Worm (Caenorhabditis elegans): ENCODE results near the gene clec-24.

The clec-24 gene

ce11 chrV:16880679-16881078, 18.9 kb downstream of the clec-24 start, which contains the start of gene F09C6.14:
F09C6.14 (plus strand) TSS chrV:16880979.
- TF ChIP-seq ztf-29 (GFP tag; IDR thresholded peaks at IDR 0.05) (no peak), flt-1 (GFP tag; IDR thresholded peaks at IDR 0.05) (no peak), T22C8.4 (GFP tag; IDR thresholded peaks at IDR 0.05) (no peak)

- TF ChIP-seq ref-1 (GFP tag; conservative IDR thresholded peaks at IDR 0.05) (no peak), ztf-23 (GFP tag; IDR thresholded peaks at IDR 0.05) (no peak), T22C8.4 (GFP tag; IDR thresholded peaks at IDR 0.05) (no peak)
These were observed 20.6 kb downstream of the clec-24 start, which contains the start of the genes F09C6.11 and F09C6.12 for ce11 chrV:16882260-16882918. F09C6.11 (minus strand) TSS chrV:16882310. F09C6.12 (plus strand) TSS chrV:16882868.

- no peak for TF ChIP-seq flt-1 (GFP tag; IDR thresholded peaks at IDR 0.05)
- TF ChIP-seq klf-2 (GFP tag; conservative IDR thresholded peaks at IDR 0.05): no peak
- TF ChIP-seq med-1 (GFP tag; optimal IDR thresholded peaks at IDR 0.05; ENCODE audit: insufficient read depth): no peak
- TF ChIP-seq ztf-23 (GFP tag; IDR thresholded peaks at IDR 0.05): no peak
- TF ChIP-seq cog-1 (tag; optimal IDR thresholded peaks at IDR 0.05): no peak
These were observed 22.9 kb downstream of the clec-24 start, which contains the start of gene F09C6.13 for ce11 chrV:16884744-16885143. F09C6.13 (plus strand) TSS chrV:16885044.

- TF ChIP-seq T22C8.4 (GFP tag; IDR thresholded peaks at IDR 0.05) (no peak), ztf-29 (GFP tag; IDR thresholded peaks at IDR 0.05) (no peak), tab-1 (GFP tag; IDR thresholded peaks at IDR 0.05) (no peak), ref-1 (GFP tag; conservative IDR thresholded peaks at IDR 0.05) (no peak), flt-1 (GFP tag; IDR thresholded peaks at IDR 0.05) (no peak), med-1 (GFP tag; optimal IDR thresholded peaks at IDR 0.05; ENCODE audit: insufficient read depth) (no peak), ztf-23 (GFP tag; IDR thresholded peaks at IDR 0.05) (no peak), cog-1 (tag; optimal IDR thresholded peaks at IDR 0.05) (no peak), klf-2 (GFP tag; conservative IDR thresholded peaks at IDR 0.05) (no peak)
These were observed 27.0 kb downstream of the clec-24 start, which contains the start of the genes ifas-2 and fbxa-44 for ce11 chrV:16888788-16889325. ifas-2 (minus strand) TSS chrV:16888888. fbxa-44 (plus strand) TSS chrV:16889275.

ce11 chrV:16893440-16893839, 31.6 kb downstream of the clec-24 start, which contains the start of gene F09C6.15:
F09C6.15 (plus strand) TSS chrV:16893740.
- TF ChIP-seq cog-1 (tag; optimal IDR thresholded peaks at IDR 0.05) (no peak), T22C8.4 (GFP tag; IDR thresholded peaks at IDR 0.05) (no peak), ztf-29 (GFP tag; IDR thresholded peaks at IDR 0.05) (no peak), flt-1 (GFP tag; IDR thresholded peaks at IDR 0.05) (no peak), ztf-23 (GFP tag; IDR thresholded peaks at IDR 0.05) (no peak), klf-2 (GFP tag; conservative IDR thresholded peaks at IDR 0.05) (no peak), med-1 (GFP tag; optimal IDR thresholded peaks at IDR 0.05; ENCODE audit: insufficient read depth) (no peak), tab-1 (GFP tag; IDR thresholded peaks at IDR 0.05) (no peak), ref-1 (GFP tag; conservative IDR thresholded peaks at IDR 0.05) (no peak)

- TF ChIP-seq flt-1 (GFP tag; IDR thresholded peaks at IDR 0.05) (no peak), klf-2 (GFP tag; conservative IDR thresholded peaks at IDR 0.05) (no peak), T22C8.4 (GFP tag; IDR thresholded peaks at IDR 0.05) (no peak), ztf-29 (GFP tag; IDR thresholded peaks at IDR 0.05) (no peak), med-1 (GFP tag; optimal IDR thresholded peaks at IDR 0.05; ENCODE audit: insufficient read depth) (no peak), ref-1 (GFP tag; conservative IDR thresholded peaks at IDR 0.05) (no peak), tab-1 (GFP tag; IDR thresholded peaks at IDR 0.05) (no peak), cog-1 (tag; optimal IDR thresholded peaks at IDR 0.05) (no peak), ztf-23 (GFP tag; IDR thresholded peaks at IDR 0.05) (no peak)
These were observed 37.5 kb downstream of the clec-24 start, which contains the start of gene fbxa-45 for ce11 chrV:16899355-16899754. fbxa-45 (minus strand) TSS chrV:16899455.

- TF ChIP-seq flt-1 (GFP tag; IDR thresholded peaks at IDR 0.05) (no peak), T22C8.4 (GFP tag; IDR thresholded peaks at IDR 0.05) (no peak), ref-1 (GFP tag; conservative IDR thresholded peaks at IDR 0.05) (no peak), cog-1 (tag; optimal IDR thresholded peaks at IDR 0.05) (no peak), med-1 (GFP tag; optimal IDR thresholded peaks at IDR 0.05; ENCODE audit: insufficient read depth) (no peak), ztf-23 (GFP tag; IDR thresholded peaks at IDR 0.05) (no peak), tab-1 (GFP tag; IDR thresholded peaks at IDR 0.05) (no peak), klf-2 (GFP tag; conservative IDR thresholded peaks at IDR 0.05) (no peak), ztf-29 (GFP tag; IDR thresholded peaks at IDR 0.05) (no peak)
These were observed 40.9 kb downstream of the clec-24 start, which contains the start of gene srd-68 for ce11 chrV:16902726-16903125. srd-68 (minus strand) TSS chrV:16902826.

ce11 chrV:16904612-16905011, 42.8 kb downstream of the clec-24 start, which contains the start of gene nhr-262:
nhr-262 (plus strand) TSS chrV:16904912.
- TF ChIP-seq ztf-23 (GFP tag; IDR thresholded peaks at IDR 0.05) (no peak), flt-1 (GFP tag; IDR thresholded peaks at IDR 0.05) (no peak), ztf-29 (GFP tag; IDR thresholded peaks at IDR 0.05) (no peak), med-1 (GFP tag; optimal IDR thresholded peaks at IDR 0.05; ENCODE audit: insufficient read depth) (no peak), ref-1 (GFP tag; conservative IDR thresholded peaks at IDR 0.05) (no peak), tab-1 (GFP tag; IDR thresholded peaks at IDR 0.05) (no peak), cog-1 (tag; optimal IDR thresholded peaks at IDR 0.05) (no peak)

ce11 chrV:16909871-16910270, 48.1 kb downstream of the clec-24 start, which contains the start of gene F09C6.16:
F09C6.16 (minus strand) TSS chrV:16909971.
- TF ChIP-seq flt-1 (GFP tag; IDR thresholded peaks at IDR 0.05) (no peak), ref-1 (GFP tag; conservative IDR thresholded peaks at IDR 0.05) (no peak), med-1 (GFP tag; optimal IDR thresholded peaks at IDR 0.05; ENCODE audit: insufficient read depth) (no peak), klf-2 (GFP tag; conservative IDR thresholded peaks at IDR 0.05) (no peak), T22C8.4 (GFP tag; IDR thresholded peaks at IDR 0.05) (no peak), tab-1 (GFP tag; IDR thresholded peaks at IDR 0.05) (no peak), ztf-29 (GFP tag; IDR thresholded peaks at IDR 0.05) (no peak), ztf-23 (GFP tag; IDR thresholded peaks at IDR 0.05) (no peak), cog-1 (tag; optimal IDR thresholded peaks at IDR 0.05) (no peak)

Measured in whole organism, midembryonic.